Fruit fly (Drosophila melanogaster) whole organism, embryonic: ENCODE measurements around the gene CG15916.
A peak's percentile ranks its signal among the peaks of the same experiment; 100 is the strongest.

ENCODE experiments used
- Abd-B ChIP-seq: fragments of 200-800 bp; sonication (Bioruptor generic); optimal IDR thresholded peaks from 2 replicates; lab custom pipeline; 2018; ENCODE audit warnings: missing biosample characterization, mild to moderate bottlenecking, missing genetic modification characterization, moderate library complexity
- Atf-2 ChIP-seq: fragments of 200-800 bp; sonication (Bioruptor generic); optimal IDR thresholded peaks from 2 replicates; lab custom pipeline; 2016; ENCODE audit warnings: missing biosample characterization, missing genetic modification characterization
- BtbVII ChIP-seq: fragments of 200-800 bp; sonication (Bioruptor generic); optimal IDR thresholded peaks from 3 replicates; lab custom pipeline; 2017; ENCODE audit warnings: missing biosample characterization, mild to moderate bottlenecking, missing genetic modification characterization
- CG10462 ChIP-seq: fragments of 200-800 bp; sonication (Bioruptor generic); optimal IDR thresholded peaks from 2 replicates; lab custom pipeline; 2016; ENCODE audit warnings: missing biosample characterization, missing genetic modification characterization
- CG10565 ChIP-seq: fragments of 200-800 bp; sonication (Bioruptor generic); optimal IDR thresholded peaks from 3 replicates; lab custom pipeline; 2016; ENCODE audit warnings: missing biosample characterization, mild to moderate bottlenecking, missing genetic modification characterization
- CG12744 ChIP-seq: fragments of 200-800 bp; sonication (Bioruptor generic); optimal IDR thresholded peaks from 2 replicates; lab custom pipeline; 2016; ENCODE audit warnings: missing biosample characterization, missing genetic modification characterization
- CG13287 ChIP-seq: fragments of 200-800 bp; sonication (Bioruptor generic); IDR thresholded peaks from 2 replicates; pipeline ENCODE4 v1.3.6; 2022; ENCODE audit warnings: missing biosample characterization, missing genetic modification characterization; ENCODE audit not compliant: partially characterized antibody
- CG15269 ChIP-seq: fragments of 200-800 bp; sonication (Bioruptor generic); optimal IDR thresholded peaks from 2 replicates; lab custom pipeline; 2018; ENCODE audit warnings: missing biosample characterization, mild to moderate bottlenecking, missing genetic modification characterization, moderate library complexity
- CG15479 ChIP-seq: fragments of 200-800 bp; sonication (Bioruptor generic); optimal IDR thresholded peaks from 3 replicates; lab custom pipeline; 2019; ENCODE audit warnings: missing biosample characterization, mild to moderate bottlenecking, missing genetic modification characterization, moderate library complexity
- CG17612 ChIP-seq: fragments of 200-800 bp; sonication (Bioruptor generic); IDR thresholded peaks from 2 replicates; pipeline ENCODE4 v1.3.6; 2022; ENCODE audit warnings: missing biosample characterization, missing genetic modification characterization
- CG18764 ChIP-seq: fragments of 200-800 bp; sonication (Bioruptor generic); optimal IDR thresholded peaks from 3 replicates; lab custom pipeline; 2016; ENCODE audit warnings: missing biosample characterization, missing genetic modification characterization
- CG43689 ChIP-seq: fragments of 200-800 bp; sonication (Bioruptor generic); IDR thresholded peaks from 2 replicates; pipeline ENCODE4 v1.3.6; 2022; ENCODE audit warnings: missing biosample characterization, missing genetic modification characterization
- CG4854 ChIP-seq: fragments of 200-800 bp; sonication (Bioruptor generic); optimal IDR thresholded peaks from 2 replicates; lab custom pipeline; 2016; ENCODE audit warnings: missing biosample characterization, missing genetic modification characterization, inconsistent platforms
- CG6689 ChIP-seq: fragments of 200-800 bp; sonication (Bioruptor generic); IDR thresholded peaks from 2 replicates; pipeline ENCODE4 v1.3.6; 2022; ENCODE audit warnings: missing biosample characterization, missing genetic modification characterization
- CG6813 ChIP-seq: fragments of 200-800 bp; sonication (Bioruptor generic); optimal IDR thresholded peaks from 2 replicates; lab custom pipeline; 2017; ENCODE audit warnings: missing biosample characterization, missing genetic modification characterization, mild to moderate bottlenecking, moderate library complexity, missing genetic modification reagents
- CG7372 ChIP-seq: fragments of 200-800 bp; sonication (Bioruptor generic); IDR thresholded peaks from 2 replicates; pipeline ENCODE4 v1.3.6; 2022; ENCODE audit warnings: missing biosample characterization, missing genetic modification characterization
- CG7745 ChIP-seq: fragments of 200-800 bp; sonication (Bioruptor generic); optimal IDR thresholded peaks from 2 replicates; lab custom pipeline; 2018; ENCODE audit warnings: missing biosample characterization, mild to moderate bottlenecking, missing genetic modification characterization, moderate library complexity
- CG7963 ChIP-seq: fragments of 200-800 bp; sonication (Bioruptor generic); IDR thresholded peaks from 3 replicates; pipeline ENCODE4 v1.3.6; 2022; ENCODE audit warnings: missing biosample characterization, missing genetic modification characterization; ENCODE audit not compliant: partially characterized antibody
- CG8944 ChIP-seq: fragments of 200-800 bp; sonication (Bioruptor generic); optimal IDR thresholded peaks from 3 replicates; lab custom pipeline; 2016; ENCODE audit warnings: missing biosample characterization, missing genetic modification characterization
- CG9609 ChIP-seq: fragments of 200-800 bp; sonication (Bioruptor generic); optimal IDR thresholded peaks from 3 replicates; lab custom pipeline; 2016; ENCODE audit warnings: missing biosample characterization, missing genetic modification characterization
- Dbx ChIP-seq: fragments of 200-800 bp; sonication (Bioruptor generic); IDR thresholded peaks from 3 replicates; pipeline ENCODE4 v1.3.6; 2022; ENCODE audit warnings: missing biosample characterization, missing genetic modification characterization
- Dip3 ChIP-seq: fragments of 200-800 bp; sonication (Bioruptor generic); optimal IDR thresholded peaks from 3 replicates; lab custom pipeline; 2016; ENCODE audit warnings: missing biosample characterization, missing genetic modification characterization
- Hey ChIP-seq: fragments of 200-800 bp; sonication (Bioruptor generic); optimal IDR thresholded peaks from 3 replicates; lab custom pipeline; 2018; ENCODE audit warnings: missing biosample characterization, mild to moderate bottlenecking, missing genetic modification characterization
- Hmr ChIP-seq: fragments of 200-800 bp; sonication (Bioruptor generic); optimal IDR thresholded peaks from 3 replicates; lab custom pipeline; 2017; ENCODE audit warnings: mild to moderate bottlenecking, missing biosample characterization, missing genetic modification reagents, missing genetic modification characterization
- Kr ChIP-seq: fragments of 200-800 bp; sonication (Bioruptor generic); optimal IDR thresholded peaks from 2 replicates; lab custom pipeline; 2017; ENCODE audit warnings: missing biosample characterization, mild to moderate bottlenecking, missing genetic modification characterization
- Ravus ChIP-seq: fragments of 200-800 bp; sonication (Bioruptor generic); IDR thresholded peaks from 2 replicates; pipeline ENCODE4 v1.3.6; 2022; ENCODE audit warnings: missing biosample characterization, missing genetic modification characterization
- Sox100B ChIP-seq: fragments of 200-800 bp; sonication (Bioruptor generic); optimal IDR thresholded peaks from 3 replicates; lab custom pipeline; 2018; ENCODE audit warnings: missing biosample characterization, mild to moderate bottlenecking, missing genetic modification characterization
- Stat92E ChIP-seq, 3 experiments: fragments of >200 bp in 2 of 3; fragments of 200-800 bp in 1 of 3; sonication (Bioruptor generic) in 1 of 3; optimal IDR thresholded peaks; 2 replicates each; lab custom pipeline; 2017 to 2019; ENCODE audit warnings: missing biosample characterization in 3 of 3, missing genetic modification characterization in 3 of 3, mild to moderate bottlenecking in 1 of 3, moderate library complexity in 1 of 3
- Taf1 ChIP-seq: fragments of 200-800 bp; sonication (Bioruptor generic); IDR thresholded peaks from 2 replicates; pipeline ENCODE4 v1.3.6; 2022; ENCODE audit warnings: missing biosample characterization, missing genetic modification characterization
- bsh ChIP-seq, 2 experiments: fragments of 200-800 bp; sonication (Bioruptor generic); optimal IDR thresholded peaks; 2 replicates each; lab custom pipeline; 2017 to 2018; ENCODE audit warnings: mild to moderate bottlenecking in 2 of 2, missing biosample characterization in 2 of 2, missing genetic modification characterization in 2 of 2, moderate library complexity in 1 of 2
- corto ChIP-seq: fragments of 200-800 bp; sonication (Bioruptor generic); optimal IDR thresholded peaks from 2 replicates; lab custom pipeline; 2016; ENCODE audit warnings: missing biosample characterization, mild to moderate bottlenecking, missing genetic modification characterization, moderate library complexity
- crc ChIP-seq: fragments of 200-800 bp; sonication (Bioruptor generic); optimal IDR thresholded peaks from 2 replicates; lab custom pipeline; 2016; ENCODE audit warnings: missing biosample characterization, missing genetic modification characterization
- emc ChIP-seq: fragments of 200-800 bp; sonication (Bioruptor generic); optimal IDR thresholded peaks from 2 replicates; lab custom pipeline; 2016; ENCODE audit warnings: missing biosample characterization, missing genetic modification characterization
- esg ChIP-seq: fragments of 200-800 bp; sonication (Bioruptor generic); conservative IDR thresholded peaks from 2 replicates; pipeline ENCODE4 v1.3.6; 2022; ENCODE audit warnings: missing biosample characterization, missing genetic modification characterization
- gce ChIP-seq: fragments of 200-800 bp; sonication (Bioruptor generic); IDR thresholded peaks from 3 replicates; pipeline ENCODE4 v1.3.6; 2022; ENCODE audit warnings: missing biosample characterization, missing genetic modification characterization
- gsb ChIP-seq: fragments of 200-800 bp; sonication (Bioruptor generic); IDR thresholded peaks from 2 replicates; pipeline ENCODE4 v1.3.6; 2022; ENCODE audit warnings: missing biosample characterization, missing genetic modification characterization
- gsb-n ChIP-seq: fragments of 200-800 bp; sonication (Bioruptor generic); optimal IDR thresholded peaks from 3 replicates; lab custom pipeline; 2018; ENCODE audit warnings: missing biosample characterization, mild to moderate bottlenecking, missing genetic modification characterization
- h ChIP-seq: fragments of >200 bp; optimal IDR thresholded peaks from 2 replicates; lab custom pipeline; 2017
- jing ChIP-seq: fragments of 200-800 bp; sonication (Bioruptor generic); optimal IDR thresholded peaks from 2 replicates; lab custom pipeline; 2018; ENCODE audit warnings: missing biosample characterization, mild to moderate bottlenecking, missing genetic modification characterization
- jumu ChIP-seq: fragments of 200-800 bp; sonication (Bioruptor generic); optimal IDR thresholded peaks from 3 replicates; lab custom pipeline; 2016; ENCODE audit warnings: missing biosample characterization, missing genetic modification characterization
- lola ChIP-seq, 3 experiments: fragments of >200 bp in 2 of 3; fragments of 200-800 bp in 1 of 3; sonication (Bioruptor generic) in 1 of 3; optimal IDR thresholded peaks; 2 replicates each; lab custom pipeline; 2017 to 2019; ENCODE audit warnings: missing biosample characterization in 3 of 3, missing genetic modification characterization in 3 of 3, mild to moderate bottlenecking in 1 of 3, moderate library complexity in 1 of 3
- mld ChIP-seq: fragments of 200-800 bp; sonication (Bioruptor generic); IDR thresholded peaks from 3 replicates; pipeline ENCODE4 v1.3.6; 2022; ENCODE audit warnings: missing biosample characterization, missing genetic modification characterization; ENCODE audit not compliant: partially characterized antibody
- nerfin-1 ChIP-seq: fragments of 200-800 bp; sonication (Bioruptor generic); optimal IDR thresholded peaks from 3 replicates; lab custom pipeline; 2019; ENCODE audit warnings: missing biosample characterization, mild to moderate bottlenecking, missing genetic modification characterization, moderate library complexity
- pros ChIP-seq: fragments of 200-800 bp; sonication (Bioruptor generic); optimal IDR thresholded peaks from 3 replicates; lab custom pipeline; 2019; ENCODE audit warnings: missing biosample characterization, mild to moderate bottlenecking, missing genetic modification characterization, moderate library complexity
- pzg ChIP-seq: fragments of 200-800 bp; sonication (Bioruptor generic); optimal IDR thresholded peaks from 3 replicates; lab custom pipeline; 2018; ENCODE audit warnings: missing biosample characterization, mild to moderate bottlenecking, missing genetic modification characterization, moderate library complexity
- repo ChIP-seq: fragments of 200-800 bp; sonication (Bioruptor generic); optimal IDR thresholded peaks from 2 replicates; lab custom pipeline; 2016; ENCODE audit warnings: missing biosample characterization, missing genetic modification characterization
- slou ChIP-seq: fragments of 200-800 bp; sonication (Bioruptor generic); optimal IDR thresholded peaks from 3 replicates; lab custom pipeline; 2016; ENCODE audit warnings: missing biosample characterization, missing genetic modification characterization
- trem ChIP-seq: fragments of 200-800 bp; optimal IDR thresholded peaks from 3 replicates; lab custom pipeline; 2019; ENCODE audit warnings: missing biosample characterization, mild to moderate bottlenecking, missing genetic modification characterization, moderate library complexity
- tx ChIP-seq: fragments of 200-800 bp; sonication (Bioruptor generic); optimal IDR thresholded peaks from 2 replicates; lab custom pipeline; 2016; ENCODE audit warnings: missing biosample characterization, missing genetic modification characterization
- unpg ChIP-seq: fragments of 200-800 bp; sonication (Bioruptor generic); optimal IDR thresholded peaks from 3 replicates; lab custom pipeline; 2018; ENCODE audit warnings: missing biosample characterization, mild to moderate bottlenecking, missing genetic modification characterization, moderate library complexity
- yki ChIP-seq: fragments of >200 bp; optimal IDR thresholded peaks from 3 replicates; lab custom pipeline; 2018

The CG15916 gene

DNA sequence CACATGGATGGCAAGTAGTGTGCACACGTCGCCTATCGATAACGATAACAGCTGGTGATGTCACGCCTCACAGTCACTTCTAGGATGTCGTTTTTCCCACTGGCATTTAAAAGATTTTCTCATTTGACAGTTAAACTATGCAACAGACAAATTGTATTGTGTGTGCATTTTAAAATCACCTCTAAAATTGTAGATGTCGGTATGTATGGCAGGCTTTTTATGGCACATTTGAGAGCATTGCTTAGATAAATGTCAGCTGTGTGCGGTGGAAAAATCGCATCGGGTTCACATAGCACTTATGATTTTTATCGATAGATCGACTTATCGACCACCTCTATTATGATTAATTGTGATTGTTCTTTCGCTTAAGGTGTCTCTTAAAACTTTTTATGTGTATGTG lies 46.2 kb upstream of the CG15916 start, which contains the start of the genes ArgRS and CG8578 (continued):
- TF ChIP-seq Abd-B (no peak), nerfin-1 (tag; lab: Kevin White, UChicago) (peak; percentile 23), Dbx (GFP tag; lab: Robert Waterston, UW) (no peak), CG4854 (GFP tag; lab: Kevin White, UChicago) (no peak), Taf1 (GFP tag; lab: Robert Waterston, UW) (peak; percentile 58; the same call in 1 of the 2 replicates), corto (no peak), CG8944 (GFP tag; lab: Kevin White, UChicago) (peak; percentile 7), CG15479 (GFP tag; lab: Kevin White, UChicago) (no peak), Hey (no peak), CG7372 (peak; percentile 77), Atf-2 (GFP tag; lab: Kevin White, UChicago) (peak; percentile 6), jing (GFP tag; lab: Kevin White, UChicago) (no peak), yki (lab: Kevin White, UChicago) (no peak), CG7745 (no peak), gce (no peak), CG7963 (0 out of 3 replicates have a peak, but pooled peaks have one; percentile 47), Kr (no peak), h (no peak), gsb (GFP tag; lab: Robert Waterston, UW) (no peak), pros (GFP tag; lab: Kevin White, UChicago) (no peak), CG43689 (GFP tag; lab: Robert Waterston, UW) (no peak), emc (GFP tag; lab: Kevin White, UChicago) (no peak), Stat92E (GFP tag; optimal IDR thresholded peaks at IDR 0.05; lab: Kevin White, UChicago) (no peak), repo (no peak), mld (GFP tag; lab: Robert Waterston, UW) (peak; percentile 55; the same call in 1 of the 3 replicates), CG6813 (GFP tag; lab: Kevin White, UChicago) (no peak), Sox100B (GFP tag; lab: Kevin White, UChicago) (no peak), jumu (GFP tag; lab: Kevin White, UChicago) (peak; percentile 90), pzg (GFP tag; lab: Kevin White, UChicago) (peak; percentile 65), unpg (GFP tag; lab: Kevin White, UChicago) (no peak), Ravus (GFP tag; lab: Robert Waterston, UW) (no peak), CG10462 (GFP tag; lab: Kevin White, UChicago) (no peak), CG6689 (peak; percentile 83; the same call in 1 of the 2 replicates), CG9609 (GFP tag; lab: Kevin White, UChicago) (peak; percentile 6), CG13287 (peak; percentile 85), CG12744 (GFP tag; lab: Kevin White, UChicago) (no peak), BtbVII (no peak), Hmr (GFP tag; lab: Kevin White, UChicago) (no peak), CG18764 (no peak), CG15269 (no peak), CG17612 (GFP tag; lab: Robert Waterston, UW) (no peak), bsh (GFP tag; optimal IDR thresholded peaks at IDR 0.05; lab: Kevin White, UChicago) (peak in 1 of 2 experiments; percentile 6), esg (no peak), CG10565 (GFP tag; lab: Kevin White, UChicago) (no peak), lola (GFP tag; optimal IDR thresholded peaks at IDR 0.05; lab: Kevin White, UChicago) (peak in 1 of 3 experiments; percentile 26), crc (GFP tag; lab: Kevin White, UChicago) (peak; percentile 69), tx (GFP tag; lab: Kevin White, UChicago) (peak; percentile 19), trem (tag; lab: Kevin White, UChicago) (peak; percentile 40), gsb-n (tag; lab: Kevin White, UChicago) (no peak), slou (peak; percentile 59), Dip3 (GFP tag; lab: Kevin White, UChicago) (peak; percentile 13)
